Worm (Caenorhabditis elegans): ENCODE measurements around the gene lbp-8.

Gene lbp-8

DNA sequence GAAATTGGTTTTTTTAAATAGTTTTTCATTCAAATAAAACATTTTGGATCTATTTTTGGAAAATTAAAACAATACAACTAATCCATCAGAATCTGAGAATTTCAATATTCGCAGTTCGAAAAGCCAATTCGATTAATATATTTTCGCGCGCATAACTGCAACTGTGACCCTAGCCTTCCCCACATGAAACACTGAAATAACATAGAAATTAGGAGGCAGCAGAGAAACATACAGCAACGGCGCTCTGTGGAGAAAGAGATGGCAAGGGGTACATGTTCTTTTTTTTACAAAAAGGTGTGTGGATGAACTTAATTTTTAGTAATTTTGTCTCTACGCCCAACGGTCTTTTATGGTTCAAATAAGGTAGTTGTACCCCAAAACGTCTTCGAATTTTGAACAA is 10.4 kb upstream of the lbp-8 start:
- TF ChIP-seq nhr-6 (tag; optimal IDR thresholded peaks at IDR 0.05) (peak; percentile 20), nhr-10 (tag; optimal IDR thresholded peaks at IDR 0.05) (no peak), nhr-102 (tag; optimal IDR thresholded peaks at IDR 0.05) (no peak), lin-29 (GFP tag; IDR thresholded peaks at IDR 0.05) (no peak), dve-1 (tag; optimal IDR thresholded peaks at IDR 0.05; ENCODE audit: insufficient read depth) (peak; percentile 1), ceh-28 (tag; optimal IDR thresholded peaks at IDR 0.05) (no peak), hlh-30 (tag; optimal IDR thresholded peaks at IDR 0.05; ENCODE audit: insufficient read depth) (peak; percentile 30), nhr-42 (GFP tag; IDR thresholded peaks at IDR 0.05) (no peak), nhr-28 (tag; optimal IDR thresholded peaks at IDR 0.05) (peak; percentile 2), dpl-1 (GFP tag; optimal IDR thresholded peaks at IDR 0.05) (peak; percentile 19), ceh-32 (tag; optimal IDR thresholded peaks at IDR 0.05; ENCODE audit: poor library complexity) (no peak), daf-16 (GFP tag; optimal IDR thresholded peaks at IDR 0.05) (no peak), daf-16 (tag; optimal IDR thresholded peaks at IDR 0.05) (peak; percentile 22), fkh-10 (GFP tag; optimal IDR thresholded peaks at IDR 0.05) (no peak)

ce11 chrV:13880607-13881006 is 10.0 kb upstream of the lbp-8 start, which contains the start of gene T22G5.3:
Gene T22G5.3 (plus strand): TSS chrV:13880907.
- TF ChIP-seq F26F4.8 (GFP tag; conservative IDR thresholded peaks at IDR 0.05), result no peak
- TF ChIP-seq ztf-11 (tag; optimal IDR thresholded peaks at IDR 0.05), result no peak
- no peak for TF ChIP-seq dmd-9 (GFP tag; IDR thresholded peaks at IDR 0.05)
- TF ChIP-seq T20F7.1 (GFP tag; optimal IDR thresholded peaks at IDR 0.05), result no peak
- TF ChIP-seq daf-19 (GFP tag; conservative IDR thresholded peaks at IDR 0.05), result no peak
- no peak for TF ChIP-seq daf-16 (GFP tag; optimal IDR thresholded peaks at IDR 0.05)
- no peak for TF ChIP-seq daf-16 (tag; optimal IDR thresholded peaks at IDR 0.05)
- no peak for TF ChIP-seq lim-7 (GFP tag; IDR thresholded peaks at IDR 0.05)
- TF ChIP-seq daf-8 (GFP tag; IDR thresholded peaks at IDR 0.05), result no peak
- TF ChIP-seq fos-1 (tag; optimal IDR thresholded peaks at IDR 0.05), result no peak
- TF ChIP-seq ceh-62 (tag; optimal IDR thresholded peaks at IDR 0.05), result no peak
- no peak for TF ChIP-seq mxl-3 (GFP tag; optimal IDR thresholded peaks at IDR 0.05)
- TF ChIP-seq nhr-42 (GFP tag; IDR thresholded peaks at IDR 0.05), result no peak

DNA sequence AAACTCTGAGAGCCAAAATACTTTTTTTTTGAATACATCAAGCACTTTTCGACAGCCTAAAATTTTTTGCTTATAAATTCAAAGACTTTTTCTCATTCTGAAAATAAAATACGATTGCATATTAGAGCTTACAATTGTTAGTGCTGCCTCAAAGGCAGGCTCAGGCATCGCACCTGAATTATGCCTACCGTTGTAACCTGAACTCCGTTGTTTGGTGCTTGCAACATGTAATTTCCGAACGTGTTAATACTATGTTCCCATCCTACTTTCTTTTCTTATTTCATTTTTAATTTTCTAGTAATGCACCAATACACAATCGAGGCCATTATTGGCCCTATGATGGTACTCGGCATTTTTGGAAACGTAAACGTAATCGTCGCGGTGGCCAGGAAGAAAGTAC is 3.2 kb upstream of the lbp-8 start, which contains the start of gene srsx-19:
Gene srsx-19, plus strand, starts transcription at position 301 of the 400 bp plus-strand sequence.
- TF ChIP-seq daf-12 (tag; optimal IDR thresholded peaks at IDR 0.05) (no peak), hmg-1.1 (GFP tag; IDR thresholded peaks at IDR 0.05) (no peak), daf-16 (GFP tag; optimal IDR thresholded peaks at IDR 0.05) (no peak), daf-16 (tag; optimal IDR thresholded peaks at IDR 0.05) (no peak), ztf-7 (tag; optimal IDR thresholded peaks at IDR 0.05) (no peak), aha-1 (tag) (peak; percentile 16), ces-1 (GFP tag; optimal IDR thresholded peaks at IDR 0.05) (no peak), F10B5.3 (tag; optimal IDR thresholded peaks at IDR 0.05) (no peak)

DNA sequence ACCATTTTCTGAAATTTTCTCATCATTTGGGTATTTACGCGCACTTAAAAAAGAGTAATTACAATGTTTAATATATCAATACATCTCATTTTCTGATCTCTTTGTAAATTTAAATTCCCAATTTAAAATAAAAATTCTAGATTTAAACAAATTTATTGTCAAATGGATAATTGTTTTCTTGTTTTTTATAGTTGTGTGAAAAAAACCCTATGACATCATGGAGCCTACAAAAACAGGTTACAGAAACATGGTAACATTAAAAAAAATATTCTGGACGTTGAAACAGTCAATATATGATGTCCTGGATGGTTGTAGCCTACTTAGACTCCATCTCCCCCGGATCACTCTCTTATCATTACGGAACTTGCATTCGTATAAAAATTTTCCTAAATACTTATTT is 1.1 kb upstream of the lbp-8 start, which contains the start of gene spp-12:
Gene spp-12, plus strand, starts transcription at position 301 of the 400 bp plus-strand sequence.
- TF ChIP-seq pha-4 (GFP tag; IDR thresholded peaks at IDR 0.05) (no peak), pha-4 (tag; optimal IDR thresholded peaks at IDR 0.05) (no peak), ceh-28 (tag; optimal IDR thresholded peaks at IDR 0.05) (no peak), T26A8.4 (GFP tag; IDR thresholded peaks at IDR 0.05) (no peak), sdz-12 (GFP tag; optimal IDR thresholded peaks at IDR 0.05) (no peak)

ce11 chrV:13891489-13891888 is 916 bp downstream of the lbp-8 start:
- TF ChIP-seq mes-2 (tag; optimal IDR thresholded peaks at IDR 0.05; ENCODE audit: poor library complexity, severe bottlenecking) (no peak), T20F7.1 (GFP tag; optimal IDR thresholded peaks at IDR 0.05) (no peak), hlh-11 (tag; optimal IDR thresholded peaks at IDR 0.05) (peak; percentile 45), nhr-77 (tag; optimal IDR thresholded peaks at IDR 0.05) (peak; percentile 53), daf-16 (GFP tag; optimal IDR thresholded peaks at IDR 0.05) (no peak), daf-16 (tag; optimal IDR thresholded peaks at IDR 0.05) (peak; percentile 96), php-3 (GFP tag; IDR thresholded peaks at IDR 0.05) (peak; percentile 55; the same call in 1 of the 2 replicates), dmd-6 (GFP tag; IDR thresholded peaks at IDR 0.05) (peak; percentile 64), ceh-28 (tag; optimal IDR thresholded peaks at IDR 0.05) (no peak), nhr-28 (tag; optimal IDR thresholded peaks at IDR 0.05) (peak; percentile 37), dve-1 (tag; optimal IDR thresholded peaks at IDR 0.05; ENCODE audit: insufficient read depth) (peak; percentile 76), F37D6.2 (tag; optimal IDR thresholded peaks at IDR 0.05) (no peak)

All from whole organism, L4 larva.